Fruit fly (Drosophila melanogaster): Measurements from ENCODE around the gene CG43740.
A peak's percentile ranks its signal among the peaks of the same experiment; 100 is the strongest.

CG43740 gene

dm6 chrX:10329659-10330289 lies 3.7 kb upstream of the CG43740 start, which contains the start of gene Gip (continued):
- TF ChIP-seq CG8290 (GFP tag; optimal IDR thresholded peaks at IDR 0.05) (no peak), CG8290 (tag; optimal IDR thresholded peaks at IDR 0.05) (peak in 1 of 2 experiments; percentile 65), jumu (GFP tag; optimal IDR thresholded peaks at IDR 0.05) (no peak), vfl (GFP tag; optimal IDR thresholded peaks at IDR 0.05) (no peak), usp (GFP tag; optimal IDR thresholded peaks at IDR 0.05) (no peak), CG9876 (GFP tag; optimal IDR thresholded peaks at IDR 0.05) (no peak), Gsc (GFP tag; IDR thresholded peaks at IDR 0.05) (no peak), seq (GFP tag; IDR thresholded peaks at IDR 0.05) (no peak), twi (tag; optimal IDR thresholded peaks at IDR 0.05) (no peak), nom (GFP tag; optimal IDR thresholded peaks at IDR 0.05) (peak; percentile 39), HHEX (GFP tag; optimal IDR thresholded peaks at IDR 0.05) (peak; percentile 17), esg (GFP tag; conservative IDR thresholded peaks at IDR 0.05) (no peak), Rfx (GFP tag; IDR thresholded peaks at IDR 0.05) (peak; percentile 19; the same call in 1 of the 2 replicates), CG11398 (GFP tag; optimal IDR thresholded peaks at IDR 0.05) (no peak), Xbp1 (GFP tag; optimal IDR thresholded peaks at IDR 0.05) (no peak), CG2678 (tag; optimal IDR thresholded peaks at IDR 0.05) (peak; percentile 25), nau (GFP tag; optimal IDR thresholded peaks at IDR 0.05) (no peak), pnt (GFP tag; optimal IDR thresholded peaks at IDR 0.05) (no peak), bbx (GFP tag; IDR thresholded peaks at IDR 0.05; ENCODE audit: partially characterized antibody) (peak; percentile 16; the same call in 1 of the 2 replicates), Rx (GFP tag; IDR thresholded peaks at IDR 0.05) (no peak), Eip74EF (GFP tag; optimal IDR thresholded peaks at IDR 0.05) (peak in 1 of 2 experiments; percentile 8), Deaf1 (tag; optimal IDR thresholded peaks at IDR 0.05) (peak; percentile 44), CG11696 (GFP tag; IDR thresholded peaks at IDR 0.05) (no peak), Gug (GFP tag; IDR thresholded peaks at IDR 0.05) (no peak), CG42726 (GFP tag; IDR thresholded peaks at IDR 0.05; ENCODE audit: partially characterized antibody) (peak; percentile 35; the same call in 1 of the 2 replicates), wor (GFP tag; IDR thresholded peaks at IDR 0.05) (no peak), exex (tag; optimal IDR thresholded peaks at IDR 0.05) (peak; percentile 19), CG31441 (GFP tag; IDR thresholded peaks at IDR 0.05) (no peak), Hmx (GFP tag; optimal IDR thresholded peaks at IDR 0.05) (no peak), H15 (GFP tag; IDR thresholded peaks at IDR 0.05) (no peak), CG7271 (tag; optimal IDR thresholded peaks at IDR 0.05) (no peak), CG14710 (tag; optimal IDR thresholded peaks at IDR 0.05) (no peak), nmo (GFP tag; optimal IDR thresholded peaks at IDR 0.05) (no peak), CG10654 (GFP tag; optimal IDR thresholded peaks at IDR 0.05) (no peak), CG6689 (GFP tag; IDR thresholded peaks at IDR 0.05) (no peak), ro (GFP tag; IDR thresholded peaks at IDR 0.05) (no peak), CG16815 (GFP tag; optimal IDR thresholded peaks at IDR 0.05) (no peak), ac (GFP tag; optimal IDR thresholded peaks at IDR 0.05) (no peak), CG8089 (GFP tag; optimal IDR thresholded peaks at IDR 0.05) (no peak), CG12391 (tag; optimal IDR thresholded peaks at IDR 0.05) (peak; percentile 0), CG7357 (GFP tag; IDR thresholded peaks at IDR 0.05) (no peak), Usf (GFP tag; optimal IDR thresholded peaks at IDR 0.05) (no peak), CG5245 (GFP tag; optimal IDR thresholded peaks at IDR 0.05) (no peak), maf-S (GFP tag; optimal IDR thresholded peaks at IDR 0.05) (no peak), Dll (GFP tag; IDR thresholded peaks at IDR 0.05; ENCODE audit: partially characterized antibody) (no peak), dm (GFP tag; optimal IDR thresholded peaks at IDR 0.05) (no peak), CG34376 (GFP tag; optimal IDR thresholded peaks at IDR 0.05) (peak; percentile 68), Nf-YC (tag; optimal IDR thresholded peaks at IDR 0.05) (peak; percentile 29), odd (GFP tag; optimal IDR thresholded peaks at IDR 0.05) (no peak), sna (GFP tag; IDR thresholded peaks at IDR 0.05; ENCODE audit: partially characterized antibody) (no peak), CG4282 (GFP tag; optimal IDR thresholded peaks at IDR 0.05) (no peak)

Data from whole organism, embryonic.